Worm (Caenorhabditis elegans) whole organism, L2 larva: ENCODE results near the gene F28H7.2.

ENCODE experiments used
- F13H6.1 ChIP-seq: sonication (generic microtip); optimal IDR thresholded peaks from 2 replicates; lab custom pipeline; 2016; ENCODE audit warnings: missing genetic modification characterization, missing compliant biosample characterization
- aly-2 ChIP-seq: fragments of 150-350 bp; optimal IDR thresholded peaks from 2 replicates; lab custom pipeline; 2014; ENCODE audit warnings: missing biosample characterization, missing genetic modification characterization
- blmp-1 ChIP-seq: sonication (generic microtip); optimal IDR thresholded peaks from 2 replicates; lab custom pipeline; 2017; ENCODE audit warnings: missing genetic modification characterization, mild to moderate bottlenecking, missing compliant biosample characterization, antibody characterized with exemption, moderate library complexity; ENCODE audit not compliant: insufficient read depth
- egl-27 ChIP-seq: sonication (generic microtip); optimal IDR thresholded peaks from 3 replicates; lab custom pipeline; 2017; ENCODE audit warnings: missing biosample characterization, missing genetic modification reagents, missing genetic modification characterization
- elt-1 ChIP-seq: fragments of 150-350 bp; optimal IDR thresholded peaks from 2 replicates; lab custom pipeline; 2014; ENCODE audit warnings: missing biosample characterization, missing genetic modification characterization
- lin-11 ChIP-seq: fragments of 150-350 bp; sonication (generic microtip); optimal IDR thresholded peaks from 2 replicates; lab custom pipeline; 2014; ENCODE audit warnings: missing biosample characterization, missing genetic modification characterization, inconsistent platforms, mixed read lengths
- lin-39 ChIP-seq: fragments of 150-350 bp; optimal IDR thresholded peaks from 2 replicates; lab custom pipeline; 2014; ENCODE audit warnings: missing biosample characterization, missing genetic modification reagents, missing genetic modification characterization
- nhr-11 ChIP-seq: fragments of 150-350 bp; optimal IDR thresholded peaks from 2 replicates; lab custom pipeline; 2014; ENCODE audit warnings: missing biosample characterization, missing genetic modification characterization
- nhr-21 ChIP-seq: fragments of 150-350 bp; optimal IDR thresholded peaks from 2 replicates; lab custom pipeline; 2014; ENCODE audit warnings: missing biosample characterization, missing genetic modification characterization
- nhr-23 ChIP-seq: fragments of 150-350 bp; optimal IDR thresholded peaks from 2 replicates; lab custom pipeline; 2014; ENCODE audit warnings: missing biosample characterization, missing genetic modification reagents, missing genetic modification characterization
- skn-1 ChIP-seq: sonication (generic microtip); optimal IDR thresholded peaks from 2 replicates; lab custom pipeline; 2017; ENCODE audit warnings: missing biosample characterization, missing genetic modification characterization
- ztf-11 ChIP-seq: sonication (generic microtip); optimal IDR thresholded peaks from 2 replicates; lab custom pipeline; 2017; ENCODE audit warnings: missing biosample characterization, missing genetic modification characterization

DNA sequence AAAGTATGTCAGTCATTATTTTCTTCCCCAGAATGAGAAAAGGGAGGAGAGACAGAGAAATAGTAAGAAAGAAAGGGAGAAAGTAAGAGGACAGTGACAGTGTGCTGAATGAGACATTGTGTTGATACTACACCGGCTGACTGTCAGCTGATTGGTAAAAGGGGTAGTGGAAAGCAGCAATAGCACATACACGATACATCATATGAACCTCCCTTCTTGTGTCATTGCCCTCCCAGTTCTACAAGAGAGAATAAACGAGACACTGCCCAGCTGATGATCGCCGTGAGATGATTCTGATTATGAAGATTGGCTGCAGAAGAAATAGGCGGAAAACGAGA lies 27.9 kb upstream of the F28H7.2 start:
- TF ChIP-seq F13H6.1: peak; percentile 49
- TF ChIP-seq lin-11 (tag; lab: Kevin White, UChicago): no peak
- peak; percentile 9 for TF ChIP-seq skn-1 (tag; lab: Kevin White, UChicago)
- TF ChIP-seq nhr-23 (tag; lab: Kevin White, UChicago): no peak
- TF ChIP-seq nhr-11 (tag; lab: Kevin White, UChicago): no peak
- no peak for TF ChIP-seq lin-39
- peak; percentile 81 for TF ChIP-seq nhr-21 (tag; lab: Kevin White, UChicago)
- TF ChIP-seq aly-2 (tag; lab: Kevin White, UChicago): no peak
- no peak for TF ChIP-seq egl-27
- no peak for TF ChIP-seq ztf-11
- TF ChIP-seq blmp-1 (tag; lab: Kevin White, UChicago): peak; percentile 93
- TF ChIP-seq elt-1: no peak
